Worm (Caenorhabditis elegans) whole organism, L1 larva: ENCODE results near the gene F59B10.5.

Experiments used
- C16A3.4 ChIP-seq: fragments of 150-350 bp; optimal IDR thresholded peaks from 2 replicates; lab custom pipeline; 2014; ENCODE audit warnings: missing biosample characterization, missing genetic modification characterization
- F16B12.6 ChIP-seq: fragments of 150-350 bp; optimal IDR thresholded peaks from 2 replicates; lab custom pipeline; 2014; ENCODE audit warnings: missing biosample characterization, missing genetic modification characterization
- Y116A8C.19 ChIP-seq: sonication (generic microtip); optimal IDR thresholded peaks from 2 replicates; lab custom pipeline; 2016; ENCODE audit warnings: missing compliant biosample characterization, missing genetic modification characterization, borderline replicate concordance
- aha-1 ChIP-seq: fragments of 150-350 bp; optimal IDR thresholded peaks from 2 replicates; lab custom pipeline; 2014; ENCODE audit warnings: missing biosample characterization, missing genetic modification characterization
- alr-1 ChIP-seq: fragments of 200-800 bp; sonication (Bioruptor generic); optimal IDR thresholded peaks from 2 replicates; lab custom pipeline; 2018; ENCODE audit warnings: borderline replicate concordance, mild to moderate bottlenecking, missing genetic modification characterization, missing compliant biosample characterization
- blmp-1 ChIP-seq: fragments of 150-350 bp; optimal IDR thresholded peaks from 2 replicates; lab custom pipeline; 2014; ENCODE audit warnings: missing biosample characterization, missing genetic modification characterization
- ceh-90 ChIP-seq: sonication (generic microtip); optimal IDR thresholded peaks from 2 replicates; lab custom pipeline; 2016; ENCODE audit warnings: missing genetic modification characterization, missing compliant biosample characterization
- dsc-1 ChIP-seq: sonication (generic microtip); optimal IDR thresholded peaks from 2 replicates; lab custom pipeline; 2016; ENCODE audit warnings: mild to moderate bottlenecking, missing genetic modification characterization, missing compliant biosample characterization
- efl-1 ChIP-seq, 4 experiments: fragments of 150-350 bp; optimal IDR thresholded peaks in 3 of 4; peaks in 1 of 4; 1 replicate in 1 of 4; 2 replicates in 3 of 4; lab custom pipeline; 2014; ENCODE audit warnings: missing biosample characterization in 2 of 4, missing genetic modification characterization in 2 of 4, missing genetic modification reagents in 2 of 4
- egl-13 ChIP-seq: sonication (generic microtip); optimal IDR thresholded peaks from 2 replicates; lab custom pipeline; 2016; ENCODE audit warnings: missing genotype, missing genetic modification reagents, missing genetic modification characterization, missing compliant biosample characterization
- elt-3 ChIP-seq, 6 experiments: fragments of 150-350 bp in 1 of 6; sonication (generic microtip); optimal IDR thresholded peaks; 2 replicates each; lab custom pipeline; 2017 to 2018; ENCODE audit warnings: missing biosample characterization in 6 of 6, missing genetic modification characterization in 6 of 6, inconsistent platforms in 1 of 6
- ets-5 ChIP-seq: fragments of 200-800 bp; sonication (Bioruptor generic); IDR thresholded peaks from 2 replicates; pipeline ENCODE4 v1.3.6; 2022; ENCODE audit warnings: missing genetic modification characterization, missing compliant biosample characterization
- fos-1 ChIP-seq: fragments of 150-350 bp; optimal IDR thresholded peaks from 2 replicates; lab custom pipeline; 2014; ENCODE audit warnings: missing biosample characterization, missing genetic modification characterization
- grh-1 ChIP-seq: fragments of 200-800 bp; sonication (Bioruptor generic); IDR thresholded peaks from 2 replicates; pipeline ENCODE4 v1.3.6; 2022; ENCODE audit warnings: missing genetic modification reagents, missing genetic modification characterization, missing compliant biosample characterization
- irx-1 ChIP-seq: sonication (generic microtip); optimal IDR thresholded peaks from 2 replicates; lab custom pipeline; 2016; ENCODE audit warnings: missing genetic modification characterization, missing compliant biosample characterization
- lin-14 ChIP-seq: fragments of 200-800 bp; sonication (Bioruptor generic); optimal IDR thresholded peaks from 2 replicates; lab custom pipeline; 2018; ENCODE audit warnings: mild to moderate bottlenecking, missing genetic modification characterization, moderate library complexity, missing compliant biosample characterization
- lin-35 ChIP-seq, 2 experiments: fragments of 150-350 bp; optimal IDR thresholded peaks; 2 replicates each; lab custom pipeline; 2014; ENCODE audit warnings: missing biosample characterization in 2 of 2, missing genetic modification characterization in 2 of 2, missing genetic modification reagents in 2 of 2
- mef-2 ChIP-seq: fragments of 150-350 bp; optimal IDR thresholded peaks from 2 replicates; lab custom pipeline; 2014; ENCODE audit warnings: missing biosample characterization, missing genetic modification characterization
- mep-1 ChIP-seq: fragments of 150-350 bp; optimal IDR thresholded peaks from 2 replicates; lab custom pipeline; 2014; ENCODE audit warnings: missing biosample characterization, missing genetic modification characterization
- nhr-12 ChIP-seq: sonication (generic microtip); optimal IDR thresholded peaks from 2 replicates; lab custom pipeline; 2017; ENCODE audit warnings: missing biosample characterization, missing genetic modification characterization
- nhr-20 ChIP-seq: sonication (generic microtip); optimal IDR thresholded peaks from 2 replicates; lab custom pipeline; 2016; ENCODE audit warnings: mild to moderate bottlenecking, missing genetic modification characterization, missing compliant biosample characterization
- nhr-237 ChIP-seq: fragments of 150-350 bp; optimal IDR thresholded peaks from 2 replicates; lab custom pipeline; 2014; ENCODE audit warnings: missing biosample characterization, missing genetic modification characterization
- nhr-71 ChIP-seq: sonication (generic microtip); optimal IDR thresholded peaks from 2 replicates; lab custom pipeline; 2016; ENCODE audit warnings: mild to moderate bottlenecking, missing genetic modification characterization, moderate library complexity, missing compliant biosample characterization
- nhr-76 ChIP-seq: sonication (generic microtip); optimal IDR thresholded peaks from 2 replicates; lab custom pipeline; 2017; ENCODE audit warnings: missing biosample characterization, missing genetic modification characterization
- nhr-85 ChIP-seq: sonication (generic microtip); peaks from one replicate; lab custom pipeline; 2016; ENCODE audit warnings: missing genetic modification characterization, inconsistent platforms, missing compliant biosample characterization
- nhr-90 ChIP-seq: sonication (generic microtip); optimal IDR thresholded peaks from 2 replicates; lab custom pipeline; 2016; ENCODE audit warnings: mild to moderate bottlenecking, missing genetic modification characterization, missing compliant biosample characterization; ENCODE audit not compliant: poor library complexity
- pqm-1 ChIP-seq: sonication (generic microtip); optimal IDR thresholded peaks from 3 replicates; lab custom pipeline; 2017; ENCODE audit warnings: missing biosample characterization, missing genetic modification characterization
- rnt-1 ChIP-seq: sonication (generic microtip); optimal IDR thresholded peaks from 2 replicates; lab custom pipeline; 2016; ENCODE audit warnings: mild to moderate bottlenecking, missing genetic modification characterization, moderate library complexity, missing compliant biosample characterization
- snpc-4 ChIP-seq: fragments of 150-350 bp; optimal IDR thresholded peaks from 2 replicates; lab custom pipeline; 2014; ENCODE audit warnings: missing biosample characterization, missing genetic modification characterization
- snu-23 ChIP-seq: sonication (generic microtip); optimal IDR thresholded peaks from 2 replicates; lab custom pipeline; 2016; ENCODE audit warnings: missing genetic modification characterization, missing compliant biosample characterization
- sptf-1 ChIP-seq: fragments of 150-350 bp; optimal IDR thresholded peaks from 2 replicates; lab custom pipeline; 2014; ENCODE audit warnings: missing biosample characterization, missing genetic modification characterization
- tbx-2 ChIP-seq: sonication (generic microtip); optimal IDR thresholded peaks from 2 replicates; lab custom pipeline; 2016; ENCODE audit warnings: missing genetic modification characterization, missing compliant biosample characterization
- unc-130 ChIP-seq: fragments of 150-350 bp; optimal IDR thresholded peaks from 2 replicates; lab custom pipeline; 2017; ENCODE audit warnings: missing biosample characterization, missing genetic modification characterization, inconsistent platforms
- vab-15 ChIP-seq: sonication (generic microtip); optimal IDR thresholded peaks from 2 replicates; lab custom pipeline; 2017; ENCODE audit warnings: missing genotype, mild to moderate bottlenecking, missing genetic modification characterization, missing compliant biosample characterization
- zag-1 ChIP-seq: fragments of 150-350 bp; optimal IDR thresholded peaks from 2 replicates; lab custom pipeline; 2014; ENCODE audit warnings: missing biosample characterization, missing genetic modification characterization
- ztf-11 ChIP-seq, 2 experiments: sonication (generic microtip); optimal IDR thresholded peaks; 2 replicates each; lab custom pipeline; 2016 to 2017; ENCODE audit warnings: missing genetic modification characterization in 2 of 2, missing biosample characterization in 1 of 2, missing compliant biosample characterization in 1 of 2
- ztf-4 ChIP-seq: fragments of 150-350 bp; optimal IDR thresholded peaks from 2 replicates; lab custom pipeline; 2014; ENCODE audit warnings: missing biosample characterization, missing genetic modification characterization

Gene F59B10.5

DNA sequence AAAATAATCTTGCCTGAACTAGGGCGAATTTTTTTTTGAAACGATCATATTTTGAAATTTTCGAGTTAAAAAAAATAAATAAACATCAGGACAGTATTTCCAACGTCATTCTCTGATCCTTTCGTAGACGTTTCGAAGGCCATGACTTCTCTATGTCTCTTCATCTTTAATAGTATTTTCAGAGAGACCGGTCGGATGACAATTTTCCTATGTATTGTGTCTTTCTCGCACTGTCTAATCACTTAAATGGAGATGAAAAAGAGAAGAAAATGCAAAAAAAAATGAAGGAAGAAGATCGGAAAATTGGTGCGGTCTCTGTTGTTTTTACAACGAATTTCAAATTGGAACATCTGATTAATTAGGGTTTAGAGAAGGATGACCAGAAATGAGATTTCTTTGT is 1.7 kb upstream of the F59B10.5 start (continued):
- TF ChIP-seq lin-35 (GFP tag; optimal IDR thresholded peaks at IDR 0.05; lab: Kevin White, UChicago) = peak in 1 of 2 experiments; percentile 21
- no peak for TF ChIP-seq nhr-237 (tag; lab: Kevin White, UChicago)
- TF ChIP-seq pqm-1 (tag; lab: Kevin White, UChicago) = no peak
- TF ChIP-seq rnt-1 (tag; lab: Kevin White, UChicago) = no peak
- no peak for TF ChIP-seq nhr-12 (tag; lab: Kevin White, UChicago)
- peak; percentile 3 for TF ChIP-seq nhr-90 (tag; lab: Kevin White, UChicago)
- no peak for TF ChIP-seq ceh-90 (tag; lab: Kevin White, UChicago)
- peak; percentile 61 for TF ChIP-seq snu-23 (GFP tag; lab: Kevin White, UChicago)
- no peak for TF ChIP-seq F16B12.6
- no peak for TF ChIP-seq grh-1 (GFP tag; lab: Robert Waterston, UW)
- no peak for TF ChIP-seq fos-1 (tag; lab: Kevin White, UChicago)
- TF ChIP-seq nhr-76 (tag; lab: Kevin White, UChicago) = no peak
- no peak for TF ChIP-seq alr-1
- TF ChIP-seq vab-15 = no peak
- TF ChIP-seq, all 84 proteins: peak for 11

DNA sequence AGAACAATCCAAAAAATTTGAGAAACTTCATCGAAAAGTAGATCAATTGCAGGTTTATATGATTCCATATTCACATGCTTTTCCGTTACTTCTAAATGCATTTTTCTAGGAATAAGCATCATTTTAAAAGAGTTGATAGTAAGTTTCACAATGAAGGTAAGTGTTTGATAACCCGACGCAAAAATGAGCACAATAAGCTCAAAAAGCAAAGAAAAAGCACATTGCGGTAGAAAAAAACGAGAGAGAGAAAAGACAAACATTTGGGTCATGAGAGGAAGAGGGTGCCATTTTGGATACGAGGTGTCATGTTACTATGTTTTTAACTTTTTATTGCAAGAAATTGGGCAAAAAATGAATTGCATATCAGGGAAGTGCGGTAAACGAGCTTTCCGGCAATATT is 891 bp upstream of the F59B10.5 start, which contains the start of gene F59B10.6:
Gene F59B10.6 (minus strand): TSS at position 101 of the 400 bp plus-strand sequence.
- TF ChIP-seq dsc-1 (tag; lab: Kevin White, UChicago) (no peak), aha-1 (no peak), zag-1 (tag; lab: Kevin White, UChicago) (no peak), sptf-1 (no peak), ztf-11 (tag; optimal IDR thresholded peaks at IDR 0.05; lab: Kevin White, UChicago) (no peak)
- TF ChIP-seq, all 84 proteins: peak for 0

DNA sequence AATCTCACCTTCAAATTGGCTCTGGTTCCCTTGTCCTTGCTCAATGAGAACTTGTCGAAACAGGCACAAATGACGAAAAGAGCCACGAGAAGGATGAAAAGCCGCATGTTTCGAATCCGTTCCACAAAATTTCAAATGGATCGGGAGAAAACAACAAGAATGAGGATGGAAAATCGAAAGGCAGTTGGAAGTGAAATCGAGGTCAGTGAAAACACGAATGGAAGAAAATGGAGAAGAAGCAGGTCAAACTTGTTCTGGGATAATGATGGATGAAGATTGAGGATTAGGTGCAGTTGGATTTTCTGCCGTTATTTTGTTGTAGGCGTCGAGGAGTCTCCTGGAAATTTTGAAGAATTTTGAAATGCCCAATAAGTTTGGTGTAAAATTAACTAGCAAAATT is 452 bp downstream of the F59B10.5 start:
- no peak for TF ChIP-seq aha-1
- no peak for TF ChIP-seq snpc-4
- TF ChIP-seq egl-13 (tag; lab: Kevin White, UChicago) = no peak
- no peak for TF ChIP-seq F16B12.6
- peak; percentile 98 for TF ChIP-seq blmp-1
- TF ChIP-seq, all 84 proteins: peak for 1

DNA sequence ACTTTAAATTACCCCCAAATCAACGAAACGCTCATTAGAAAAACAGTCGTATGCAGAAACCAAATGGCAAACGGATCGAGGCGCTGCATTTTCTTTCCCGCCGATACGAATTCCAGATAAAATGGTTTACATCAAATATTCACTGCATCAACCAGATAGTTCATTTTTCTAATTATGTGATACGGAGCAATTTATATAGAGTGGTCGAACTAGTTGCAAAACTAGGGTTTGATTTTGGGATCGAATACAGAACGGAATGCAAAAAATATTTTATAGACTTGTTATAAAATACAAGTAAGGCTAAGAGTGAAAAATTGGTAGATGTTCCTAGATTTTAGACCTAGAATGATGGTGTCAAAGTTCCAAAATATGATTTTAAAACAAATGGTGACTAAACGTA is 3.6 kb downstream of the F59B10.5 start:
- TF ChIP-seq C16A3.4 (tag; lab: Kevin White, UChicago) (no peak), ets-5 (no peak), nhr-90 (tag; lab: Kevin White, UChicago) (no peak), zag-1 (tag; lab: Kevin White, UChicago) (no peak), efl-1 (optimal IDR thresholded peaks at IDR 0.05; lab: Kevin White, UChicago) (no peak), efl-1 (GFP tag; optimal IDR thresholded peaks at IDR 0.05 in 1 of 2; lab: Kevin White, UChicago) (peak in 1 of 2 experiments; percentile 63), ztf-4 (tag; lab: Kevin White, UChicago) (no peak)

DNA sequence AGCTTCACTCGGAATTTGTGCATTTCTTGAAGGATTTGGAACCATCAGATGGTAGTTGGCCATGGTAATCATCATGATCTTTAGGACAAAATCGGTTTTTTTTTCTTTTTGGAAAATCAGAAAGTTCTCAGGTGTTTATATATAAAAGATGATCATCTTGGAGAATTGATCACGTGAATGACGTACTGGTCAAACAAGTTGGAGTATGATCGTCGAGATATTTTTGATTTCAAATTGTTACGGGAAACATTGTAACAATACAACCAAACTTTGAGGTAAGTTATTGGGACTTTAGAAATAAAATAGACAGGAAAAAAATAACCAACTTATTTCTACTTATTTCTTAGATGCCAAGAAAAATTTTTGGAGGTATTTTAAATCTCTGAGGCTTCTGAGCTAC is 4.5 kb downstream of the F59B10.5 start, which contains the start of gene F59B10.4:
Gene F59B10.4 (minus strand): TSS at position 101 of the 400 bp plus-strand sequence.
- TF ChIP-seq elt-3 (tag; optimal IDR thresholded peaks at IDR 0.05; lab: Kevin White, UChicago) (peak in 1 of 6 experiments; percentile 8), Y116A8C.19 (tag; lab: Kevin White, UChicago) (no peak), nhr-20 (tag; lab: Kevin White, UChicago) (peak; percentile 8), vab-15 (no peak), nhr-71 (tag; lab: Kevin White, UChicago) (peak; percentile 7), mep-1 (tag; lab: Kevin White, UChicago) (no peak), tbx-2 (no peak), snu-23 (GFP tag; lab: Kevin White, UChicago) (peak; percentile 2), lin-14 (peak; percentile 15), snpc-4 (no peak), mef-2 (tag; lab: Kevin White, UChicago) (no peak), unc-130 (tag; lab: Kevin White, UChicago) (no peak), irx-1 (no peak), blmp-1 (peak; percentile 16), nhr-85 (peak; percentile 84)
